Fruit fly (Drosophila melanogaster) whole organism, embryonic: ENCODE results near the gene TBC1D16.

ENCODE experiments used
- BEAF-32 ChIP-seq: fragments of 200-800 bp; sonication (Bioruptor generic); optimal IDR thresholded peaks from 3 replicates; lab custom pipeline; 2017; ENCODE audit warnings: missing biosample characterization, missing genetic modification characterization, mild to moderate bottlenecking, moderate library complexity, missing genetic modification reagents
- Bteb2 ChIP-seq: fragments of 200-800 bp; sonication (Bioruptor generic); optimal IDR thresholded peaks from 2 replicates; lab custom pipeline; 2016; ENCODE audit warnings: missing biosample characterization, missing genetic modification characterization
- CG10543 ChIP-seq: fragments of 200-800 bp; sonication (Bioruptor generic); optimal IDR thresholded peaks from 3 replicates; lab custom pipeline; 2017; ENCODE audit warnings: missing biosample characterization, mild to moderate bottlenecking, missing genetic modification characterization, moderate library complexity
- CG10654 ChIP-seq: fragments of 200-800 bp; sonication (Bioruptor generic); optimal IDR thresholded peaks from 2 replicates; lab custom pipeline; 2016; ENCODE audit warnings: missing biosample characterization, missing genetic modification characterization
- CG10959 ChIP-seq: fragments of 200-800 bp; sonication (Bioruptor generic); IDR thresholded peaks from 2 replicates; pipeline ENCODE4 v1.3.6; 2022; ENCODE audit warnings: missing biosample characterization, missing genetic modification characterization
- CG12236 ChIP-seq: fragments of 200-800 bp; sonication (Bioruptor generic); optimal IDR thresholded peaks from 2 replicates; lab custom pipeline; 2016; ENCODE audit warnings: missing biosample characterization, missing genetic modification characterization
- CG12744 ChIP-seq: fragments of 200-800 bp; sonication (Bioruptor generic); optimal IDR thresholded peaks from 2 replicates; lab custom pipeline; 2016; ENCODE audit warnings: missing biosample characterization, missing genetic modification characterization
- CG13123 ChIP-seq: fragments of 200-800 bp; sonication (Bioruptor generic); optimal IDR thresholded peaks from 2 replicates; lab custom pipeline; 2016; ENCODE audit warnings: missing biosample characterization, missing genetic modification characterization
- CG13287 ChIP-seq: fragments of 200-800 bp; sonication (Bioruptor generic); IDR thresholded peaks from 2 replicates; pipeline ENCODE4 v1.3.6; 2022; ENCODE audit warnings: missing biosample characterization, missing genetic modification characterization; ENCODE audit not compliant: partially characterized antibody
- CG14441 ChIP-seq: fragments of 200-800 bp; sonication (Bioruptor generic); IDR thresholded peaks from 2 replicates; pipeline ENCODE4 v1.3.6; 2022; ENCODE audit warnings: missing biosample characterization, missing genetic modification characterization
- CG15269 ChIP-seq: fragments of 200-800 bp; sonication (Bioruptor generic); optimal IDR thresholded peaks from 2 replicates; lab custom pipeline; 2018; ENCODE audit warnings: missing biosample characterization, mild to moderate bottlenecking, missing genetic modification characterization, moderate library complexity
- CG15514 ChIP-seq: fragments of 200-800 bp; sonication (Bioruptor generic); optimal IDR thresholded peaks from 3 replicates; lab custom pipeline; 2017; ENCODE audit warnings: missing biosample characterization, missing genetic modification characterization, mild to moderate bottlenecking, moderate library complexity, missing genetic modification reagents
- CG30020 ChIP-seq: fragments of 200-800 bp; optimal IDR thresholded peaks from 2 replicates; lab custom pipeline; 2019; ENCODE audit warnings: missing biosample characterization, mild to moderate bottlenecking, missing genetic modification characterization, moderate library complexity
- CG30403 ChIP-seq: fragments of 200-800 bp; sonication (Bioruptor generic); optimal IDR thresholded peaks from 3 replicates; lab custom pipeline; 2016; ENCODE audit warnings: missing biosample characterization, missing genetic modification characterization
- CG34422 ChIP-seq: fragments of 200-800 bp; sonication (Bioruptor generic); IDR thresholded peaks from 3 replicates; pipeline ENCODE4 v1.3.6; 2022; ENCODE audit warnings: missing biosample characterization, missing genetic modification characterization
- CG3995 ChIP-seq: fragments of 200-800 bp; sonication (Bioruptor generic); optimal IDR thresholded peaks from 3 replicates; lab custom pipeline; 2016; ENCODE audit warnings: missing biosample characterization, missing genetic modification characterization
- CG4360 ChIP-seq: fragments of 200-800 bp; sonication (Bioruptor generic); IDR thresholded peaks from 2 replicates; pipeline ENCODE4 v1.3.6; 2022; ENCODE audit warnings: missing biosample characterization, missing genetic modification characterization
- CG4617 ChIP-seq: fragments of 200-800 bp; sonication (Bioruptor generic); optimal IDR thresholded peaks from 3 replicates; lab custom pipeline; 2016; ENCODE audit warnings: missing biosample characterization, missing genetic modification characterization, borderline replicate concordance
- CG7357 ChIP-seq: fragments of 200-800 bp; sonication (Bioruptor generic); IDR thresholded peaks from 3 replicates; pipeline ENCODE4 v1.3.6; 2022; ENCODE audit warnings: missing biosample characterization, missing genetic modification characterization
- CG8924 ChIP-seq: fragments of 200-800 bp; optimal IDR thresholded peaks from 3 replicates; lab custom pipeline; 2019; ENCODE audit warnings: missing biosample characterization, mild to moderate bottlenecking, missing genetic modification characterization, moderate library complexity
- CG9215 ChIP-seq: fragments of 200-800 bp; sonication (Bioruptor generic); IDR thresholded peaks from 2 replicates; pipeline ENCODE4 v1.3.6; 2022; ENCODE audit warnings: missing biosample characterization, missing genetic modification characterization
- CG9437 ChIP-seq: fragments of 200-800 bp; sonication (Bioruptor generic); optimal IDR thresholded peaks from 2 replicates; lab custom pipeline; 2018; ENCODE audit warnings: missing biosample characterization, mild to moderate bottlenecking, missing genetic modification characterization
- CG9932 ChIP-seq: fragments of 200-800 bp; sonication (Bioruptor generic); IDR thresholded peaks from 2 replicates; pipeline ENCODE4 v1.3.6; 2022; ENCODE audit warnings: missing biosample characterization, missing genetic modification characterization
- CkIIα-i1 ChIP-seq: fragments of 200-800 bp; sonication (Bioruptor generic); IDR thresholded peaks from 2 replicates; pipeline ENCODE4 v1.3.6; 2022; ENCODE audit warnings: missing biosample characterization, missing genetic modification characterization
- CrebB ChIP-seq: fragments of 200-800 bp; sonication (Bioruptor generic); optimal IDR thresholded peaks from 3 replicates; lab custom pipeline; 2018; ENCODE audit warnings: missing biosample characterization, mild to moderate bottlenecking, missing genetic modification characterization
- Dbx ChIP-seq: fragments of 200-800 bp; sonication (Bioruptor generic); IDR thresholded peaks from 3 replicates; pipeline ENCODE4 v1.3.6; 2022; ENCODE audit warnings: missing biosample characterization, missing genetic modification characterization
- Dfd ChIP-seq, 2 experiments: fragments of >200 bp; optimal IDR thresholded peaks; 2 replicates each; lab custom pipeline; 2017; ENCODE audit warnings: missing biosample characterization in 2 of 2, missing genetic modification characterization in 2 of 2
- Doc3 ChIP-seq: fragments of 200-800 bp; sonication (Bioruptor generic); IDR thresholded peaks from 3 replicates; pipeline ENCODE4 v1.3.6; 2022; ENCODE audit warnings: missing biosample characterization, missing genetic modification characterization; ENCODE audit not compliant: partially characterized antibody
- Elba2 ChIP-seq: fragments of 200-800 bp; sonication (Bioruptor generic); optimal IDR thresholded peaks from 3 replicates; lab custom pipeline; 2016; ENCODE audit warnings: missing biosample characterization, missing genetic modification characterization
- Gug ChIP-seq: fragments of 200-800 bp; sonication (Bioruptor generic); IDR thresholded peaks from 4 replicates; pipeline ENCODE4 v1.3.6; 2022; ENCODE audit warnings: missing biosample characterization, missing genetic modification characterization
- HHEX ChIP-seq: fragments of 200-800 bp; sonication (Bioruptor generic); optimal IDR thresholded peaks from 3 replicates; lab custom pipeline; 2017; ENCODE audit warnings: missing biosample characterization, mild to moderate bottlenecking, missing genetic modification characterization, missing genetic modification reagents
- Hand ChIP-seq: fragments of 200-800 bp; sonication (Bioruptor generic); optimal IDR thresholded peaks from 2 replicates; lab custom pipeline; 2017; ENCODE audit warnings: mild to moderate bottlenecking, missing biosample characterization, missing genetic modification reagents, missing genetic modification characterization
- MBD-R2 ChIP-seq: fragments of 200-800 bp; sonication (Bioruptor generic); IDR thresholded peaks from 2 replicates; pipeline ENCODE4 v1.3.6; 2022; ENCODE audit warnings: missing biosample characterization, missing genetic modification characterization
- NC2β ChIP-seq: fragments of 200-800 bp; sonication (Bioruptor generic); optimal IDR thresholded peaks from 2 replicates; lab custom pipeline; 2016; ENCODE audit warnings: missing biosample characterization, missing genetic modification characterization
- Scr ChIP-seq: fragments of 200-800 bp; sonication (Bioruptor generic); IDR thresholded peaks from 2 replicates; pipeline ENCODE4 v1.3.6; 2022; ENCODE audit warnings: missing biosample characterization, missing genetic modification characterization; ENCODE audit not compliant: partially characterized antibody
- ato ChIP-seq: fragments of 200-800 bp; sonication (Bioruptor generic); IDR thresholded peaks from 2 replicates; pipeline ENCODE4 v1.3.6; 2022; ENCODE audit warnings: missing biosample characterization, missing genetic modification characterization; ENCODE audit not compliant: partially characterized antibody
- dan ChIP-seq: fragments of 200-800 bp; sonication (Bioruptor generic); IDR thresholded peaks from 2 replicates; pipeline ENCODE4 v1.3.6; 2022; ENCODE audit warnings: missing biosample characterization, missing genetic modification characterization
- gt ChIP-seq: fragments of 200-800 bp; sonication (Bioruptor generic); IDR thresholded peaks from 2 replicates; pipeline ENCODE4 v1.3.6; 2022; ENCODE audit warnings: missing biosample characterization, missing genetic modification characterization
- ken ChIP-seq: fragments of 200-800 bp; sonication (Bioruptor generic); IDR thresholded peaks from 3 replicates; pipeline ENCODE4 v1.3.6; 2022; ENCODE audit warnings: missing biosample characterization, missing genetic modification characterization
- nerfin-2 ChIP-seq: fragments of 200-800 bp; sonication (Bioruptor generic); IDR thresholded peaks from 2 replicates; pipeline ENCODE4 v1.3.6; 2022; ENCODE audit warnings: missing biosample characterization, missing genetic modification characterization; ENCODE audit not compliant: partially characterized antibody
- pfk ChIP-seq: fragments of 200-800 bp; sonication (Bioruptor generic); optimal IDR thresholded peaks from 2 replicates; lab custom pipeline; 2018; ENCODE audit warnings: missing biosample characterization, mild to moderate bottlenecking, missing genetic modification characterization, moderate library complexity
- pzg ChIP-seq: fragments of 200-800 bp; sonication (Bioruptor generic); optimal IDR thresholded peaks from 3 replicates; lab custom pipeline; 2018; ENCODE audit warnings: missing biosample characterization, mild to moderate bottlenecking, missing genetic modification characterization, moderate library complexity
- vnd ChIP-seq: fragments of 200-800 bp; sonication (Bioruptor generic); IDR thresholded peaks from 3 replicates; pipeline ENCODE4 v1.3.6; 2022; ENCODE audit warnings: missing biosample characterization, missing genetic modification characterization; ENCODE audit not compliant: partially characterized antibody

Gene TBC1D16

dm6 chr2L:10426534-10427048 is 8.9 kb downstream of the TBC1D16 start, which contains the start of the genes SmB and KdelR (continued):
- TF ChIP-seq Doc3 (GFP tag; lab: Robert Waterston, UW) (peak; percentile 57; the same call in 1 of the 3 replicates), CG9932 (GFP tag; lab: Robert Waterston, UW) (peak; percentile 28; the same call in 1 of the 2 replicates), CG13287 (GFP tag; lab: Robert Waterston, UW) (peak; percentile 92), dan (GFP tag; lab: Robert Waterston, UW) (no peak), CG30020 (tag; lab: Kevin White, UChicago) (peak; percentile 91), CG13123 (GFP tag; lab: Kevin White, UChicago) (no peak), Scr (GFP tag; lab: Robert Waterston, UW) (peak; percentile 86), BEAF-32 (GFP tag; lab: Kevin White, UChicago) (peak; percentile 69), CG3995 (GFP tag; lab: Kevin White, UChicago) (peak; percentile 21), nerfin-2 (GFP tag; lab: Robert Waterston, UW) (peak; percentile 95), CG10543 (GFP tag; lab: Kevin White, UChicago) (no peak), CG4360 (GFP tag; lab: Robert Waterston, UW) (no peak), CG10959 (GFP tag; lab: Robert Waterston, UW) (no peak), CG15269 (no peak), CG10654 (GFP tag; lab: Kevin White, UChicago) (no peak), NC2β (GFP tag; lab: Kevin White, UChicago) (no peak), CG14441 (GFP tag; lab: Robert Waterston, UW) (no peak), CG4617 (GFP tag; lab: Kevin White, UChicago) (peak; percentile 18), CG9215 (GFP tag; lab: Robert Waterston, UW) (no peak), Bteb2 (GFP tag; lab: Kevin White, UChicago) (no peak), CG15514 (peak; percentile 66), MBD-R2 (peak; percentile 55), Dfd (GFP tag; optimal IDR thresholded peaks at IDR 0.05; lab: Kevin White, UChicago) (no peak), Elba2 (GFP tag; lab: Kevin White, UChicago) (peak; percentile 26), pfk (peak; percentile 25), CG12236 (GFP tag; lab: Kevin White, UChicago) (no peak), pzg (GFP tag; lab: Kevin White, UChicago) (peak; percentile 51), CG8924 (tag; lab: Kevin White, UChicago) (peak; percentile 69), HHEX (GFP tag; lab: Kevin White, UChicago) (no peak), CG30403 (GFP tag; lab: Kevin White, UChicago) (peak; percentile 44), ken (GFP tag; lab: Robert Waterston, UW) (no peak), vnd (GFP tag; lab: Robert Waterston, UW) (peak; percentile 89; the same call in 2 of the 3 replicates), CG7357 (GFP tag; lab: Robert Waterston, UW) (no peak), gt (no peak), CkIIα-i1 (no peak), CG12744 (no peak), Hand (GFP tag; lab: Kevin White, UChicago) (no peak), CrebB (tag; lab: Kevin White, UChicago) (peak; percentile 15), Dbx (no peak), ato (GFP tag; lab: Robert Waterston, UW) (peak; percentile 68), CG34422 (GFP tag; lab: Robert Waterston, UW) (peak; percentile 58; the same call in 1 of the 3 replicates), Gug (no peak), CG9437 (GFP tag; lab: Kevin White, UChicago) (no peak)
